Worm (Caenorhabditis elegans) whole organism, midembryonic: ENCODE results near the gene Y55B1AR.4.

Source experiments
- cog-1 ChIP-seq: sonication (generic microtip); optimal IDR thresholded peaks from 2 replicates; lab custom pipeline; 2016; ENCODE audit warnings: missing genetic modification characterization, missing compliant biosample characterization
- flt-1 ChIP-seq: fragments of 200-800 bp; sonication (Bioruptor generic); IDR thresholded peaks from 2 replicates; pipeline ENCODE4 v1.3.6; 2022; ENCODE audit warnings: missing genetic modification characterization, missing compliant biosample characterization
- klf-2 ChIP-seq: fragments of 200-800 bp; sonication (Bioruptor generic); conservative IDR thresholded peaks from 2 replicates; pipeline ENCODE4 v1.3.6; 2022; ENCODE audit warnings: missing genetic modification reagents, missing genetic modification characterization, missing compliant biosample characterization
- med-1 ChIP-seq: sonication (generic microtip); optimal IDR thresholded peaks from 2 replicates; lab custom pipeline; 2017; ENCODE audit warnings: missing genetic modification characterization, mild to moderate bottlenecking, missing compliant biosample characterization, antibody characterized with exemption, missing genetic modification reagents; ENCODE audit not compliant: insufficient read depth
- tab-1 ChIP-seq: fragments of 200-800 bp; sonication (Bioruptor generic); IDR thresholded peaks from 2 replicates; pipeline ENCODE4 v1.3.6; 2022; ENCODE audit warnings: missing genetic modification characterization, missing compliant biosample characterization
- ztf-23 ChIP-seq: fragments of 200-800 bp; sonication (Bioruptor generic); IDR thresholded peaks from 2 replicates; pipeline ENCODE4 v1.3.6; 2022; ENCODE audit warnings: missing genetic modification reagents, missing genetic modification characterization, missing compliant biosample characterization
- ztf-29 ChIP-seq: fragments of 200-800 bp; sonication (Bioruptor generic); IDR thresholded peaks from 2 replicates; pipeline ENCODE4 v1.3.6; 2022; ENCODE audit warnings: missing genetic modification reagents, missing genetic modification characterization, missing compliant biosample characterization

ce11 chrIII:605415-606054, at the start of gene Y55B1AR.4, which contains the start of gene ttr-7:
- TF ChIP-seq ztf-29 (GFP tag; lab: Robert Waterston, UW) (no peak), med-1 (GFP tag; lab: Kevin White, UChicago) (no peak), klf-2 (no peak), cog-1 (tag; lab: Kevin White, UChicago) (no peak), ztf-23 (GFP tag; lab: Robert Waterston, UW) (no peak), flt-1 (GFP tag; lab: Robert Waterston, UW) (no peak), tab-1 (GFP tag; lab: Robert Waterston, UW) (no peak)
